Worm (Caenorhabditis elegans): ENCODE data around the gene F46E10.3.
A peak's percentile ranks its signal among the peaks of the same experiment; 100 is the strongest.

Gene F46E10.3

ce11 chrV:6504131-6504827 lies 13.8 kb upstream of the F46E10.3 start, which contains the start of gene moc-2:
TSS of gene moc-2 (minus strand) at chrV:6504181.
- no peak for TF ChIP-seq fkh-10 (GFP tag; optimal IDR thresholded peaks at IDR 0.05)
- peak in 1 of 2 experiments; percentile 76 for TF ChIP-seq unc-62 (GFP tag; optimal IDR thresholded peaks at IDR 0.05 in 1 of 2)
- no peak for TF ChIP-seq unc-62 (tag; optimal IDR thresholded peaks at IDR 0.05)

- TF ChIP-seq nhr-11 (tag; optimal IDR thresholded peaks at IDR 0.05): no peak
- TF ChIP-seq ceh-20 (GFP tag; IDR thresholded peaks at IDR 0.05): 0 out of 2 replicates have a peak, but pooled peaks have one; percentile 34
- no peak for TF ChIP-seq lin-15B (tag; optimal IDR thresholded peaks at IDR 0.05)
- no peak for TF ChIP-seq fos-1 (tag; optimal IDR thresholded peaks at IDR 0.05)
- TF ChIP-seq mep-1 (tag; optimal IDR thresholded peaks at IDR 0.05): no peak
- TF ChIP-seq nhr-28 (tag; optimal IDR thresholded peaks at IDR 0.05): no peak
- TF ChIP-seq hlh-30 (tag; optimal IDR thresholded peaks at IDR 0.05; ENCODE audit: insufficient read depth): peak; percentile 70
- no peak for TF ChIP-seq nhr-76 (tag; optimal IDR thresholded peaks at IDR 0.05)
- TF ChIP-seq mdt-29 (GFP tag; IDR thresholded peaks at IDR 0.05): no peak
- TF ChIP-seq hlh-11 (tag; optimal IDR thresholded peaks at IDR 0.05): peak; percentile 27
- TF ChIP-seq unc-62 (GFP tag; optimal IDR thresholded peaks at IDR 0.05 in 1 of 2): peak in 1 of 2 experiments; percentile 65
- TF ChIP-seq unc-62 (tag; optimal IDR thresholded peaks at IDR 0.05): no peak
- TF ChIP-seq Y75B8A.6 (GFP tag; IDR thresholded peaks at IDR 0.05): no peak
- TF ChIP-seq pha-4 (GFP tag; IDR thresholded peaks at IDR 0.05): no peak
- TF ChIP-seq pha-4 (tag; optimal IDR thresholded peaks at IDR 0.05): no peak
- no peak for TF ChIP-seq gei-8 (GFP tag; optimal IDR thresholded peaks at IDR 0.05)
- TF ChIP-seq unc-39 (tag; optimal IDR thresholded peaks at IDR 0.05): no peak
- no peak for TF ChIP-seq snpc-4 (tag; optimal IDR thresholded peaks at IDR 0.05)
- TF ChIP-seq cey-2 (tag; optimal IDR thresholded peaks at IDR 0.05; ENCODE audit: borderline replicate concordance, insufficient read depth): no peak
- no peak for TF ChIP-seq skn-1 (tag; optimal IDR thresholded peaks at IDR 0.05)
- TF ChIP-seq fkh-10 (GFP tag; optimal IDR thresholded peaks at IDR 0.05): no peak
- peak; percentile 10 for TF ChIP-seq nhr-48 (tag; optimal IDR thresholded peaks at IDR 0.05)
Measured at ce11 chrV:6505339-6505811, 12.7 kb upstream of the F46E10.3 start, which contains the start of gene W01A11.7. TSS of gene W01A11.7 (minus strand) at chrV:6505389.

ce11 chrV:6506238-6506956 lies 11.7 kb upstream of the F46E10.3 start:
- TF ChIP-seq D1046.2 (GFP tag; IDR thresholded peaks at IDR 0.05) (no peak), unc-62 (GFP tag; optimal IDR thresholded peaks at IDR 0.05 in 1 of 2) (peak in 1 of 2 experiments; percentile 95), unc-62 (tag; optimal IDR thresholded peaks at IDR 0.05) (no peak)

ce11 chrV:6508703-6509102 lies 9.4 kb upstream of the F46E10.3 start, which contains the start of gene ubh-3:
TSS of gene ubh-3 (minus strand) at chrV:6508803.
- no peak for TF ChIP-seq nhr-10 (tag; optimal IDR thresholded peaks at IDR 0.05)
- no peak for TF ChIP-seq ceh-82 (tag; optimal IDR thresholded peaks at IDR 0.05)
- TF ChIP-seq daf-12 (tag; optimal IDR thresholded peaks at IDR 0.05): no peak
- no peak for TF ChIP-seq hif-1 (tag; optimal IDR thresholded peaks at IDR 0.05)
- TF ChIP-seq Y105C5A.15 (GFP tag; IDR thresholded peaks at IDR 0.05): no peak
- TF ChIP-seq lsy-2 (tag; optimal IDR thresholded peaks at IDR 0.05): no peak
- no peak for TF ChIP-seq mdt-29 (GFP tag; IDR thresholded peaks at IDR 0.05)
- no peak for TF ChIP-seq nhr-102 (tag; optimal IDR thresholded peaks at IDR 0.05)
- no peak for TF ChIP-seq D1046.2 (GFP tag; IDR thresholded peaks at IDR 0.05)
- TF ChIP-seq vab-7 (GFP tag; IDR thresholded peaks at IDR 0.05): no peak
- TF ChIP-seq jun-1 (tag; optimal IDR thresholded peaks at IDR 0.05): no peak
- no peak for TF ChIP-seq F10B5.3 (tag; optimal IDR thresholded peaks at IDR 0.05)
- TF ChIP-seq zip-2 (tag; optimal IDR thresholded peaks at IDR 0.05): no peak
